Worm (Caenorhabditis elegans) whole organism, mixed stage, embryonic: ENCODE measurements around the gene irld-33.

ENCODE experiments used
- bed-3 ChIP-seq: fragments of 200-800 bp; sonication (Bioruptor generic); optimal IDR thresholded peaks from 3 replicates; lab custom pipeline; 2018; ENCODE audit warnings: mild to moderate bottlenecking, missing genetic modification characterization, moderate library complexity, missing compliant biosample characterization
- blmp-1 ChIP-seq: fragments of 150-350 bp; optimal IDR thresholded peaks from 2 replicates; lab custom pipeline; 2014; ENCODE audit warnings: missing biosample characterization, missing genetic modification characterization
- ceh-39 ChIP-seq: fragments of 150-350 bp; optimal IDR thresholded peaks from 2 replicates; lab custom pipeline; 2014; ENCODE audit warnings: missing biosample characterization, missing genetic modification characterization
- ceh-43 ChIP-seq: fragments of 200-800 bp; sonication (Bioruptor generic); optimal IDR thresholded peaks from 2 replicates; lab custom pipeline; 2018; ENCODE audit warnings: mild to moderate bottlenecking, missing genetic modification characterization, moderate library complexity, missing compliant biosample characterization
- ces-1 ChIP-seq: fragments of 150-350 bp; optimal IDR thresholded peaks from 2 replicates; lab custom pipeline; 2014; ENCODE audit warnings: missing biosample characterization, missing genetic modification reagents, missing genetic modification characterization
- cnd-1 ChIP-seq: fragments of 200-800 bp; sonication (Bioruptor generic); optimal IDR thresholded peaks from 2 replicates; lab custom pipeline; 2018; ENCODE audit warnings: mild to moderate bottlenecking, missing genetic modification characterization, missing compliant biosample characterization
- drap-1 ChIP-seq: fragments of 200-800 bp; sonication (Bioruptor generic); optimal IDR thresholded peaks from 3 replicates; lab custom pipeline; 2018; ENCODE audit warnings: mild to moderate bottlenecking, missing genetic modification characterization, missing compliant biosample characterization
- elt-1 ChIP-seq: sonication (generic microtip); optimal IDR thresholded peaks from 2 replicates; lab custom pipeline; 2017; ENCODE audit warnings: missing genetic modification characterization, mild to moderate bottlenecking, missing compliant biosample characterization, antibody characterized with exemption, moderate library complexity, borderline replicate concordance; ENCODE audit not compliant: insufficient read depth
- elt-3 ChIP-seq: fragments of 150-350 bp; optimal IDR thresholded peaks from 2 replicates; lab custom pipeline; 2014; ENCODE audit warnings: missing biosample characterization, missing genetic modification characterization
- flh-1 ChIP-seq: fragments of 200-800 bp; sonication (Bioruptor generic); optimal IDR thresholded peaks from 2 replicates; lab custom pipeline; 2018; ENCODE audit warnings: mild to moderate bottlenecking, missing genetic modification characterization, moderate library complexity, missing compliant biosample characterization
- ham-2 ChIP-seq: fragments of 200-800 bp; sonication (Bioruptor generic); optimal IDR thresholded peaks from 2 replicates; lab custom pipeline; 2018; ENCODE audit warnings: mild to moderate bottlenecking, missing genetic modification characterization, missing compliant biosample characterization
- hlh-1 ChIP-seq: fragments of 150-350 bp; optimal IDR thresholded peaks from 2 replicates; lab custom pipeline; 2014; ENCODE audit warnings: missing biosample characterization, missing genetic modification reagents, missing genetic modification characterization
- lin-13 ChIP-seq: fragments of 150-350 bp; optimal IDR thresholded peaks from 2 replicates; lab custom pipeline; 2014; ENCODE audit warnings: missing biosample characterization, missing genetic modification characterization
- lin-32 ChIP-seq: fragments of 200-800 bp; sonication (Bioruptor generic); optimal IDR thresholded peaks from 2 replicates; lab custom pipeline; 2018; ENCODE audit warnings: mild to moderate bottlenecking, missing genetic modification characterization, missing compliant biosample characterization
- lsy-2 ChIP-seq: fragments of 150-350 bp; optimal IDR thresholded peaks from 2 replicates; lab custom pipeline; 2014; ENCODE audit warnings: missing biosample characterization, missing genetic modification characterization
- mep-1 ChIP-seq: fragments of 150-350 bp; optimal IDR thresholded peaks from 2 replicates; lab custom pipeline; 2017; ENCODE audit warnings: missing biosample characterization, missing genetic modification reagents, missing genetic modification characterization, inconsistent platforms
- mls-2 ChIP-seq: sonication (generic microtip); optimal IDR thresholded peaks from 2 replicates; lab custom pipeline; 2016; ENCODE audit warnings: mild to moderate bottlenecking, missing genetic modification characterization, moderate library complexity, missing compliant biosample characterization
- nhr-12 ChIP-seq: fragments of 150-350 bp; optimal IDR thresholded peaks from 2 replicates; lab custom pipeline; 2014; ENCODE audit warnings: missing biosample characterization, missing genetic modification characterization
- nhr-2 ChIP-seq: fragments of 150-350 bp; optimal IDR thresholded peaks from 2 replicates; lab custom pipeline; 2014; ENCODE audit warnings: missing biosample characterization, missing genetic modification characterization
- nhr-237 ChIP-seq: fragments of 150-350 bp; optimal IDR thresholded peaks from 2 replicates; lab custom pipeline; 2014; ENCODE audit warnings: missing biosample characterization, missing genetic modification characterization
- nhr-28 ChIP-seq: fragments of 150-350 bp; optimal IDR thresholded peaks from 2 replicates; lab custom pipeline; 2014; ENCODE audit warnings: missing biosample characterization, missing genetic modification characterization
- nhr-76 ChIP-seq: sonication (generic microtip); optimal IDR thresholded peaks from 2 replicates; lab custom pipeline; 2017; ENCODE audit warnings: missing biosample characterization, missing genetic modification characterization
- pha-4 ChIP-seq: fragments of 150-350 bp; optimal IDR thresholded peaks from 2 replicates; lab custom pipeline; 2018; ENCODE audit warnings: missing biosample characterization, missing genetic modification reagents, missing genetic modification characterization
- sem-2 ChIP-seq: fragments of 200-800 bp; sonication (Bioruptor generic); optimal IDR thresholded peaks from 2 replicates; lab custom pipeline; 2018; ENCODE audit warnings: mild to moderate bottlenecking, missing genetic modification characterization, missing compliant biosample characterization
- snpc-4 ChIP-seq: fragments of 150-350 bp; optimal IDR thresholded peaks from 2 replicates; lab custom pipeline; 2014; ENCODE audit warnings: missing biosample characterization, missing genetic modification characterization
- sptf-1 ChIP-seq: sonication (generic microtip); optimal IDR thresholded peaks from 2 replicates; lab custom pipeline; 2017; ENCODE audit warnings: mild to moderate bottlenecking, missing genetic modification characterization, moderate library complexity, missing compliant biosample characterization
- unc-120 ChIP-seq: sonication (generic microtip); optimal IDR thresholded peaks from 2 replicates; lab custom pipeline; 2017; ENCODE audit warnings: missing genetic modification characterization, missing compliant biosample characterization; ENCODE audit not compliant: poor library complexity, severe bottlenecking
- unc-39 ChIP-seq: fragments of 150-350 bp; optimal IDR thresholded peaks from 2 replicates; lab custom pipeline; 2014; ENCODE audit warnings: missing biosample characterization, missing genetic modification characterization
- zip-8 ChIP-seq: fragments of 150-350 bp; optimal IDR thresholded peaks from 2 replicates; lab custom pipeline; 2014; ENCODE audit warnings: missing biosample characterization, missing genetic modification characterization
- ztf-11 ChIP-seq: fragments of 150-350 bp; optimal IDR thresholded peaks from 2 replicates; lab custom pipeline; 2014; ENCODE audit warnings: missing biosample characterization, missing genetic modification characterization

Gene irld-33

DNA sequence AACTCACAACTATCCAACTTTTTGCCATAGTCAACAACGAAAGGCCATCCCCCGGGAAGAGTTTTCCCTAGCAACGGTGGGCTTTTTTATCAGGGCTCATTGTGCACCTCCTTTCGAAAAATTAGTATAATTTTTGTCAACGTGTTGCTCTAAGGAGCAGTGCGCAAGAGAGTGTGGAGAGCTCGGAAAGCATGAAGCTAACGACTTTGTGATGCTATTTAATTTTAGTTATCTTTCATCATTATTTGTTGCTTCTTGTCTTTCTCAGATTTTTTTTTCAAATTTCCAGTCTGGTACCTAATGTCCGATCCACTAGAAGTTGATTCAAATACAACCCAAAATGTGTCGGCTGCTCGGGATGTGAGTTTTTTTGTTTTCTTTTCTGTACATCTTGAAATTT lies 8.7 kb upstream of the irld-33 start, which contains the start of gene ceh-81:
Gene ceh-81 (plus strand): TSS at position 301 of the 400 bp plus-strand sequence.
- no peak for TF ChIP-seq nhr-237 (tag; lab: Kevin White, UChicago)
- no peak for TF ChIP-seq mls-2 (tag; lab: Kevin White, UChicago)
- no peak for TF ChIP-seq lin-13 (tag; lab: Kevin White, UChicago)
- no peak for TF ChIP-seq unc-120 (tag; lab: Kevin White, UChicago)
- no peak for TF ChIP-seq flh-1 (GFP tag; lab: Kevin White, UChicago)
- TF ChIP-seq nhr-76 (tag; lab: Kevin White, UChicago), result no peak
- TF ChIP-seq ceh-43, result no peak
- TF ChIP-seq hlh-1 (tag; lab: Kevin White, UChicago), result no peak
- no peak for TF ChIP-seq blmp-1 (tag; lab: Kevin White, UChicago)
- TF ChIP-seq ces-1, result no peak
- no peak for TF ChIP-seq nhr-12 (tag; lab: Kevin White, UChicago)
- no peak for TF ChIP-seq lin-32
- TF ChIP-seq mep-1 (tag; lab: Kevin White, UChicago), result no peak

DNA sequence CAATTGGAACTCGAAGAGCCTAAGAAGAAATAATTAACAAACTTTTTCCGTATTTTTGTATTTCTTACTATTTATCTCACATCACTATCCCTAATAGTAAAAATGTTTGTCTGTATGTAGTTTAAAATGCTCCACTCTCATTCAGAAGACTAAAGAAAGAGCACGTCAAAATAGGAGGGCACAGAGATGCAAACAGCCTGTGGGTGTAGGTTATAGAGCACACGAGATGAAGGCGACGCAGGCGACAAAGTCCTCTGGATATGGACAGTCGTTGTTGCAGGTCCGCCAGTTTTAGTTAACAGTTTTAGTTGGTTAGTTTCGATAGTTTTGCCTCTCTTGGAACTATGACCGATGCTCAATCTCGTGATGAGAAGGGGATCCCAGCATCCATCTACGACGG lies 6.9 kb upstream of the irld-33 start, which contains the start of gene ceh-82:
Gene ceh-82 (plus strand): TSS at position 301 of the 400 bp plus-strand sequence.
- TF ChIP-seq nhr-28 (tag; lab: Kevin White, UChicago) (no peak), mls-2 (tag; lab: Kevin White, UChicago) (no peak), bed-3 (GFP tag; lab: Kevin White, UChicago) (no peak), nhr-76 (tag; lab: Kevin White, UChicago) (no peak), ceh-39 (tag; lab: Kevin White, UChicago) (no peak), unc-39 (tag; lab: Kevin White, UChicago) (no peak), nhr-12 (tag; lab: Kevin White, UChicago) (no peak), ham-2 (GFP tag; lab: Kevin White, UChicago) (no peak), ztf-11 (no peak), blmp-1 (tag; lab: Kevin White, UChicago) (no peak), unc-120 (tag; lab: Kevin White, UChicago) (no peak)
- TF ChIP-seq, all 35 proteins: peak for 0

DNA sequence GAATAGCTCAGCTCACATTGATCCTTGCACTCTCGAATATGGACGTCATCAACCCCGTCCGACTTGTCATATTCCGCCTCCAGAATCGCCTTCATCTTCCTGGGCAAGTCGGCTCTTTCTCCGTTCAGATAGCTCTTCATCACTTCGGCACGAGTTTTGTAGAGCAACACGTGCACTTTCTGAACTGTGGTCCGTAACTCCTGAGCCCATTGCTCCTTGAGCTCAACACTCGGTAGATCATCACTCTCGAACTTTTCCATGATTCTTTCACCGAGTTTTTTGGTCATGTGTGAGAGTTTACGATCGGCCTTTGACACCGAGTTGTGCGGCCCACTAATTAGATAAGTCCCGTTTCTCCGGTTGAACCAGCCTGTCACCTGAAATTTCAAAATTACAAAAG lies 3.7 kb upstream of the irld-33 start:
- no peak for TF ChIP-seq lsy-2 (tag; lab: Kevin White, UChicago)
- TF ChIP-seq sptf-1, result no peak
- no peak for TF ChIP-seq bed-3 (GFP tag; lab: Kevin White, UChicago)
- TF ChIP-seq pha-4 (tag; lab: Kevin White, UChicago), result no peak
- no peak for TF ChIP-seq lin-13 (tag; lab: Kevin White, UChicago)
- TF ChIP-seq hlh-1 (tag; lab: Kevin White, UChicago), result no peak

DNA sequence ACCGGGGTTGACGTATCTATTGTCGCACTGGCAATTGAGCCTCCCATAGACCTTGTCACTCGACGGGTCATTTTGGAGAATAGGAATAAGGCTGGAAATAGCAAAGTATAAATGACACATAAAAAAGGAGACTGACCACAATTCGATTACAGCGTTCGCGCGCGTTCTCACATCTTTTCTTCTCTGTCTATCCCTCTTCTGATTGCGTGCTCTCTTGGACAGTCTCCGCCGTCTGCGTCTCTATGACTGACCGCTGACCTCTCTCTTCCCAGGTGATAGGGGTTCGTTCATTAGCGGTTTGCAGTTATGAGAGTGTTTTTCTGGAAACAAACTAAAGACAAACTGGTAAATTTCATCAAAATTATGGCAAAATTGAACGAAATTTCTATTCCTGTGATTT lies 2.5 kb upstream of the irld-33 start, which contains the start of gene ceh-83:
Gene ceh-83 (minus strand): TSS at position 181 of the 400 bp plus-strand sequence.
- TF ChIP-seq sem-2 (no peak), sptf-1 (no peak), nhr-76 (tag; lab: Kevin White, UChicago) (no peak), elt-1 (tag; lab: Kevin White, UChicago) (no peak), unc-39 (tag; lab: Kevin White, UChicago) (no peak), snpc-4 (no peak), nhr-2 (no peak), zip-8 (no peak), lsy-2 (tag; lab: Kevin White, UChicago) (no peak), drap-1 (GFP tag; lab: Kevin White, UChicago) (no peak), cnd-1 (tag; lab: Kevin White, UChicago) (no peak), ceh-39 (tag; lab: Kevin White, UChicago) (no peak), blmp-1 (tag; lab: Kevin White, UChicago) (no peak), flh-1 (GFP tag; lab: Kevin White, UChicago) (no peak), nhr-237 (tag; lab: Kevin White, UChicago) (no peak)

ce11 chrII:1741248-1741647 lies 2.4 kb downstream of the irld-33 start, which contains the start of gene K07G6.1:
Gene K07G6.1 (plus strand): TSS chrII:1741548.
- TF ChIP-seq mls-2 (tag; lab: Kevin White, UChicago), result no peak
- TF ChIP-seq sem-2, result no peak
- TF ChIP-seq snpc-4, result no peak
- TF ChIP-seq elt-3 (tag; lab: Kevin White, UChicago), result no peak
- no peak for TF ChIP-seq nhr-12 (tag; lab: Kevin White, UChicago)
- TF ChIP-seq ces-1, result no peak
- no peak for TF ChIP-seq drap-1 (GFP tag; lab: Kevin White, UChicago)
- TF ChIP-seq nhr-76 (tag; lab: Kevin White, UChicago), result no peak
- no peak for TF ChIP-seq lin-13 (tag; lab: Kevin White, UChicago)
- TF ChIP-seq blmp-1 (tag; lab: Kevin White, UChicago), result no peak
- TF ChIP-seq zip-8, result no peak
- TF ChIP-seq unc-39 (tag; lab: Kevin White, UChicago), result no peak
